Worm (Caenorhabditis elegans) whole organism, L3 larva: ENCODE results near the gene mel-11.

Experiments used
- ama-1 ChIP-seq: fragments of 150-350 bp; optimal IDR thresholded peaks from 2 replicates; lab custom pipeline; 2018
- elt-3 ChIP-seq, 3 experiments: fragments of 150-350 bp in 1 of 3; sonication (generic microtip) in 2 of 3; optimal IDR thresholded peaks; 2 replicates in 2 of 3; 4 replicates in 1 of 3; lab custom pipeline; 2014 to 2017; ENCODE audit warnings: missing biosample characterization in 3 of 3, missing genetic modification characterization in 3 of 3
- mml-1 ChIP-seq: fragments of 150-350 bp; sonication (generic microtip); optimal IDR thresholded peaks from 3 replicates; lab custom pipeline; 2014; ENCODE audit warnings: missing biosample characterization, missing genetic modification characterization
- snpc-4 ChIP-seq: fragments of 150-350 bp; optimal IDR thresholded peaks from 2 replicates; lab custom pipeline; 2014; ENCODE audit warnings: missing biosample characterization, missing genetic modification characterization

DNA sequence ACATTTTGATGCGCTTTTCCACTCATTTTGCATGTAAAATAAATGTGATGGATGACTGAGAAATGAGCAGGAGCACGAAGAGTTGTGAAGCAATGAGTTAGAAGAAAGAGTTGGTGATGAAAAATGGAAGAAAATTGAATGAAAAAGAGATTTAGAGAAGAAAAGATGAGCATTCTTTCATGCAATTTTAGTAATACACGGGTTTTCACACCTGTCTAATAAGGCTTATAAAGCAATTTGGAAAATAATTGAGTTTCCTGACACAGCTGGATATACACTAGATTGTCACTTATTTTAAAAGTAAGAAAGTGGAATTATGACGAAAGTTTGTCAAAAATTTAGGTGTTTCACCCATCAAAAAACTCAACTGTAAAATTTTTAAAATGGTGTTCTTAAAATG is 47.5 kb upstream of the mel-11 start:
- no peak for TF ChIP-seq elt-3 (tag; optimal IDR thresholded peaks at IDR 0.05; lab: Kevin White, UChicago)
- TF ChIP-seq snpc-4 (tag; lab: Kevin White, UChicago): no peak
- TF ChIP-seq ama-1 (lab: Kevin White, UChicago): no peak
- TF ChIP-seq mml-1 (tag; lab: Kevin White, UChicago): no peak
